Worm (Caenorhabditis elegans) whole organism, midembryonic: Measurements from ENCODE around the gene F21C10.6.

ENCODE experiments used
- T22C8.4 ChIP-seq: fragments of 200-800 bp; sonication (Bioruptor generic); IDR thresholded peaks from 2 replicates; pipeline ENCODE4 v1.3.6; 2022; ENCODE audit warnings: missing genetic modification characterization, missing compliant biosample characterization
- cog-1 ChIP-seq: sonication (generic microtip); optimal IDR thresholded peaks from 2 replicates; lab custom pipeline; 2016; ENCODE audit warnings: missing genetic modification characterization, missing compliant biosample characterization
- flt-1 ChIP-seq: fragments of 200-800 bp; sonication (Bioruptor generic); IDR thresholded peaks from 2 replicates; pipeline ENCODE4 v1.3.6; 2022; ENCODE audit warnings: missing genetic modification characterization, missing compliant biosample characterization
- klf-2 ChIP-seq: fragments of 200-800 bp; sonication (Bioruptor generic); conservative IDR thresholded peaks from 2 replicates; pipeline ENCODE4 v1.3.6; 2022; ENCODE audit warnings: missing genetic modification reagents, missing genetic modification characterization, missing compliant biosample characterization
- med-1 ChIP-seq: sonication (generic microtip); optimal IDR thresholded peaks from 2 replicates; lab custom pipeline; 2017; ENCODE audit warnings: missing genetic modification characterization, mild to moderate bottlenecking, missing compliant biosample characterization, antibody characterized with exemption, missing genetic modification reagents; ENCODE audit not compliant: insufficient read depth
- ref-1 ChIP-seq: fragments of 200-800 bp; sonication (Bioruptor generic); conservative IDR thresholded peaks from 2 replicates; pipeline ENCODE4 v1.3.6; 2022; ENCODE audit warnings: missing genetic modification reagents, missing genetic modification characterization, missing compliant biosample characterization
- tab-1 ChIP-seq: fragments of 200-800 bp; sonication (Bioruptor generic); IDR thresholded peaks from 2 replicates; pipeline ENCODE4 v1.3.6; 2022; ENCODE audit warnings: missing genetic modification characterization, missing compliant biosample characterization
- ztf-23 ChIP-seq: fragments of 200-800 bp; sonication (Bioruptor generic); IDR thresholded peaks from 2 replicates; pipeline ENCODE4 v1.3.6; 2022; ENCODE audit warnings: missing genetic modification reagents, missing genetic modification characterization, missing compliant biosample characterization
- ztf-29 ChIP-seq: fragments of 200-800 bp; sonication (Bioruptor generic); IDR thresholded peaks from 2 replicates; pipeline ENCODE4 v1.3.6; 2022; ENCODE audit warnings: missing genetic modification reagents, missing genetic modification characterization, missing compliant biosample characterization

DNA sequence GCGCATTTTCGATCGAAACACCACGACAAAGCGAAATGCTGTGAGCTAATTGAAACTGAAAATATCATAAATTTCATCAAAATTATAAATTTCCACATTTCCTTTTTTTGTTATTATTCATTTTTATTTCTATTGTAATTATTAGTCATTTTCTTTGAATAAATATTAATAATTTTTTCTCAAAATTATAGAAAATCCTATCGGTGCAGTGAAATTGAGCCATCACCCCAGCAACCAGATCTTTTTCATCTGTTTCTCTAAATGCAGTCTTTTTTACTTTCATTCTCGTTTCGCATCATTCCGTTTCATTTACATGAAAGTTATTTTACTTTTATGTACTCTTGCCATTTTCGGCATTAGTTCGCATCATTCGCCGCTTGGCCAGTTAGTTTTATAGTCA, 2.3 kb upstream of the F21C10.6 start, which contains the start of gene F21C10.13:
- no peak for TF ChIP-seq ref-1
- no peak for TF ChIP-seq med-1 (GFP tag; lab: Kevin White, UChicago)
- TF ChIP-seq T22C8.4: no peak
- TF ChIP-seq tab-1 (GFP tag; lab: Robert Waterston, UW): no peak
- no peak for TF ChIP-seq flt-1 (GFP tag; lab: Robert Waterston, UW)
- no peak for TF ChIP-seq klf-2 (GFP tag; lab: Robert Waterston, UW)
- no peak for TF ChIP-seq ztf-29
- no peak for TF ChIP-seq ztf-23
- no peak for TF ChIP-seq cog-1 (tag; lab: Kevin White, UChicago)
